Worm (Caenorhabditis elegans): Measurements from ENCODE around the gene cutl-24.

Gene cutl-24

DNA sequence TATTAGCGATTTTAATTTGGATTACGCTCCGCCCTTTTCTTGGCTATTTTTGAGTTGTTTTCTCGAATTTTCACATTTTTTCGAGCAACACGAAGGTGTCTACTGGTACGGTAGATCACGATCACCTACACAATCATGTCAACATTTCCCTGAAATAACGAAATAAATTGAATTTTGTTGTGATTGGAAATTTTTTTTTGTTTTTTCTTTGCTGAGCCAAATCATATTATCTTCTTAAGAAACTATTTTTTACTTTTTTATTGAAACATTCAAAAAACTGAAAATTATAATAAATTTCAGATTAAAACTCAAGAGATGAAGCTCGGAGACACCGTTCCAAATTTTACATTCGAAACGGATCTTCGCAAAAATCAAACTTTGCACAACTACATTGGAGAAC is 53.4 kb downstream of the cutl-24 start, which contains the start of gene prdx-6:
TSS of gene prdx-6 (plus strand) at position 301 of the 400 bp plus-strand sequence.
- TF ChIP-seq dmd-9 (GFP tag; IDR thresholded peaks at IDR 0.05) (no peak), T26A8.4 (GFP tag; IDR thresholded peaks at IDR 0.05) (no peak), lin-13 (GFP tag; optimal IDR thresholded peaks at IDR 0.05) (no peak)
